Worm (Caenorhabditis elegans) whole organism, late embryonic: ENCODE measurements around the gene algn-9.
A peak's percentile ranks its signal among the peaks of the same experiment; 100 is the strongest.

Experiments
- C38D4.7 ChIP-seq: fragments of 200-800 bp; sonication (Bioruptor generic); optimal IDR thresholded peaks from 2 replicates; lab custom pipeline; 2018; ENCODE audit warnings: mild to moderate bottlenecking, missing genetic modification characterization, moderate library complexity, missing compliant biosample characterization
- F13H6.1 ChIP-seq: sonication (generic microtip); optimal IDR thresholded peaks from 2 replicates; lab custom pipeline; 2016; ENCODE audit warnings: missing genetic modification characterization, missing compliant biosample characterization
- K02D7.2 ChIP-seq: sonication (generic microtip); optimal IDR thresholded peaks from 2 replicates; lab custom pipeline; 2017; ENCODE audit warnings: mild to moderate bottlenecking, missing genetic modification characterization, missing compliant biosample characterization
- K09A11.1 ChIP-seq: sonication (generic microtip); optimal IDR thresholded peaks from 2 replicates; lab custom pipeline; 2017; ENCODE audit warnings: antibody characterized with exemption, mild to moderate bottlenecking, missing genetic modification characterization, missing compliant biosample characterization; ENCODE audit not compliant: insufficient read depth
- T23F11.4 ChIP-seq: fragments of 200-800 bp; sonication (Bioruptor generic); optimal IDR thresholded peaks from 2 replicates; lab custom pipeline; 2018; ENCODE audit warnings: mild to moderate bottlenecking, missing genetic modification characterization, missing compliant biosample characterization
- ahr-1 ChIP-seq: sonication (generic microtip); optimal IDR thresholded peaks from 2 replicates; lab custom pipeline; 2016; ENCODE audit warnings: missing genetic modification characterization, missing compliant biosample characterization
- ama-1 ChIP-seq: fragments of 150-350 bp; optimal IDR thresholded peaks from 2 replicates; lab custom pipeline; 2014
- ceh-14 ChIP-seq: sonication (generic microtip); optimal IDR thresholded peaks from 2 replicates; lab custom pipeline; 2016; ENCODE audit warnings: missing genotype, missing genetic modification characterization, missing compliant biosample characterization
- ceh-18 ChIP-seq: sonication (generic microtip); optimal IDR thresholded peaks from 2 replicates; lab custom pipeline; 2016; ENCODE audit warnings: missing genetic modification characterization, missing compliant biosample characterization
- ceh-2 ChIP-seq: sonication (generic microtip); optimal IDR thresholded peaks from 2 replicates; lab custom pipeline; 2016; ENCODE audit warnings: missing genotype, missing genetic modification characterization, missing compliant biosample characterization
- ceh-22 ChIP-seq: sonication (generic microtip); optimal IDR thresholded peaks from 2 replicates; lab custom pipeline; 2017; ENCODE audit warnings: missing biosample characterization, missing genetic modification characterization
- ceh-24 ChIP-seq: sonication (generic microtip); optimal IDR thresholded peaks from 2 replicates; lab custom pipeline; 2016; ENCODE audit warnings: mild to moderate bottlenecking, missing genetic modification characterization, missing compliant biosample characterization
- ceh-30 ChIP-seq: fragments of 150-350 bp; optimal IDR thresholded peaks from 2 replicates; lab custom pipeline; 2014; ENCODE audit warnings: missing biosample characterization, missing genetic modification characterization
- ceh-48 ChIP-seq: sonication (generic microtip); optimal IDR thresholded peaks from 2 replicates; lab custom pipeline; 2016; ENCODE audit warnings: missing genetic modification characterization, inconsistent platforms, missing compliant biosample characterization
- ceh-6 ChIP-seq: fragments of 200-800 bp; sonication (Bioruptor generic); optimal IDR thresholded peaks from 2 replicates; lab custom pipeline; 2018; ENCODE audit warnings: mild to moderate bottlenecking, missing genetic modification characterization, missing compliant biosample characterization
- che-1 ChIP-seq: sonication (generic microtip); optimal IDR thresholded peaks from 2 replicates; lab custom pipeline; 2016; ENCODE audit warnings: mild to moderate bottlenecking, missing genetic modification characterization, missing compliant biosample characterization
- dve-1 ChIP-seq: sonication (generic microtip); optimal IDR thresholded peaks from 2 replicates; lab custom pipeline; 2017; ENCODE audit warnings: antibody characterized with exemption, mild to moderate bottlenecking, missing genetic modification characterization, missing compliant biosample characterization
- elt-4 ChIP-seq: sonication (generic microtip); optimal IDR thresholded peaks from 2 replicates; lab custom pipeline; 2016; ENCODE audit warnings: missing genetic modification characterization, missing compliant biosample characterization
- fkh-10 ChIP-seq: fragments of 150-350 bp; optimal IDR thresholded peaks from 2 replicates; lab custom pipeline; 2014; ENCODE audit warnings: missing biosample characterization, missing genetic modification reagents, missing genetic modification characterization
- fkh-6 ChIP-seq: sonication (generic microtip); optimal IDR thresholded peaks from 2 replicates; lab custom pipeline; 2016; ENCODE audit warnings: missing genetic modification characterization, missing compliant biosample characterization
- hlh-30 ChIP-seq: sonication (generic microtip); optimal IDR thresholded peaks from 2 replicates; lab custom pipeline; 2017; ENCODE audit warnings: antibody characterized with exemption, missing genetic modification characterization, missing compliant biosample characterization; ENCODE audit not compliant: insufficient read depth
- hlh-8 ChIP-seq: sonication (generic microtip); optimal IDR thresholded peaks from 2 replicates; lab custom pipeline; 2016; ENCODE audit warnings: missing genotype, missing genetic modification characterization, missing compliant biosample characterization
- lin-11 ChIP-seq: fragments of 200-800 bp; sonication (Bioruptor generic); optimal IDR thresholded peaks from 2 replicates; lab custom pipeline; 2018; ENCODE audit warnings: mild to moderate bottlenecking, missing genetic modification characterization, missing compliant biosample characterization
- madf-2 ChIP-seq: sonication (generic microtip); optimal IDR thresholded peaks from 2 replicates; lab custom pipeline; 2017; ENCODE audit warnings: missing genetic modification characterization, missing compliant biosample characterization
- mec-3 ChIP-seq: sonication (generic microtip); optimal IDR thresholded peaks from 2 replicates; lab custom pipeline; 2016; ENCODE audit warnings: borderline replicate concordance, missing genetic modification characterization, missing compliant biosample characterization
- nhr-11 ChIP-seq: fragments of 150-350 bp; optimal IDR thresholded peaks from 2 replicates; lab custom pipeline; 2014; ENCODE audit warnings: missing biosample characterization, missing genetic modification characterization
- nhr-232 ChIP-seq: sonication (generic microtip); optimal IDR thresholded peaks from 2 replicates; lab custom pipeline; 2016; ENCODE audit warnings: missing genetic modification characterization, missing compliant biosample characterization
- pat-9 ChIP-seq: fragments of 200-800 bp; sonication (Bioruptor generic); optimal IDR thresholded peaks from 2 replicates; lab custom pipeline; 2018; ENCODE audit warnings: mild to moderate bottlenecking, missing genetic modification characterization, moderate library complexity, missing compliant biosample characterization
- pax-1 ChIP-seq: fragments of 150-350 bp; optimal IDR thresholded peaks from 2 replicates; lab custom pipeline; 2014; ENCODE audit warnings: missing biosample characterization, missing genetic modification characterization
- pha-2 ChIP-seq: sonication (generic microtip); optimal IDR thresholded peaks from 2 replicates; lab custom pipeline; 2017; ENCODE audit warnings: mild to moderate bottlenecking, missing genetic modification characterization, missing compliant biosample characterization
- pha-4 ChIP-seq: fragments of 150-350 bp; optimal IDR thresholded peaks from 2 replicates; lab custom pipeline; 2018; ENCODE audit warnings: missing biosample characterization, missing genetic modification reagents, missing genetic modification characterization
- pros-1 ChIP-seq: fragments of 150-350 bp; optimal IDR thresholded peaks from 2 replicates; lab custom pipeline; 2014; ENCODE audit warnings: missing biosample characterization, missing genetic modification reagents, missing genetic modification characterization
- ref-2 ChIP-seq: sonication (generic microtip); optimal IDR thresholded peaks from 2 replicates; lab custom pipeline; 2016; ENCODE audit warnings: missing genetic modification characterization, missing compliant biosample characterization
- sdc-2 ChIP-seq: sonication (generic microtip); optimal IDR thresholded peaks from 2 replicates; lab custom pipeline; 2016; ENCODE audit warnings: missing genotype, missing genetic modification characterization, missing compliant biosample characterization
- sox-4 ChIP-seq: sonication (generic microtip); optimal IDR thresholded peaks from 2 replicates; lab custom pipeline; 2017; ENCODE audit warnings: mild to moderate bottlenecking, missing genetic modification characterization, inconsistent platforms, missing compliant biosample characterization
- tbx-2 ChIP-seq: sonication (generic microtip); optimal IDR thresholded peaks from 2 replicates; lab custom pipeline; 2016; ENCODE audit warnings: missing genetic modification characterization, missing compliant biosample characterization
- tbx-7 ChIP-seq: sonication (generic microtip); optimal IDR thresholded peaks from 2 replicates; lab custom pipeline; 2016; ENCODE audit warnings: missing genotype, missing genetic modification characterization, missing compliant biosample characterization
- unc-3 ChIP-seq, 2 experiments: fragments of 200-800 bp in 1 of 2; sonication (Bioruptor generic) in 1 of 2; sonication (generic microtip) in 1 of 2; conservative IDR thresholded peaks in 1 of 2; optimal IDR thresholded peaks in 1 of 2; 2 replicates each; pipeline versions ENCODE4 v1.3.6 to Lab custom; 2016 to 2022; ENCODE audit warnings: missing compliant biosample characterization in 2 of 2, missing genetic modification characterization in 2 of 2, missing genetic modification reagents in 1 of 2
- unc-42 ChIP-seq: sonication (generic microtip); optimal IDR thresholded peaks from 2 replicates; lab custom pipeline; 2016; ENCODE audit warnings: missing genotype, missing genetic modification characterization, missing compliant biosample characterization
- unc-55 ChIP-seq: sonication (generic microtip); optimal IDR thresholded peaks from 2 replicates; lab custom pipeline; 2017; ENCODE audit warnings: missing biosample characterization, missing genetic modification reagents, missing genetic modification characterization

The algn-9 gene

DNA sequence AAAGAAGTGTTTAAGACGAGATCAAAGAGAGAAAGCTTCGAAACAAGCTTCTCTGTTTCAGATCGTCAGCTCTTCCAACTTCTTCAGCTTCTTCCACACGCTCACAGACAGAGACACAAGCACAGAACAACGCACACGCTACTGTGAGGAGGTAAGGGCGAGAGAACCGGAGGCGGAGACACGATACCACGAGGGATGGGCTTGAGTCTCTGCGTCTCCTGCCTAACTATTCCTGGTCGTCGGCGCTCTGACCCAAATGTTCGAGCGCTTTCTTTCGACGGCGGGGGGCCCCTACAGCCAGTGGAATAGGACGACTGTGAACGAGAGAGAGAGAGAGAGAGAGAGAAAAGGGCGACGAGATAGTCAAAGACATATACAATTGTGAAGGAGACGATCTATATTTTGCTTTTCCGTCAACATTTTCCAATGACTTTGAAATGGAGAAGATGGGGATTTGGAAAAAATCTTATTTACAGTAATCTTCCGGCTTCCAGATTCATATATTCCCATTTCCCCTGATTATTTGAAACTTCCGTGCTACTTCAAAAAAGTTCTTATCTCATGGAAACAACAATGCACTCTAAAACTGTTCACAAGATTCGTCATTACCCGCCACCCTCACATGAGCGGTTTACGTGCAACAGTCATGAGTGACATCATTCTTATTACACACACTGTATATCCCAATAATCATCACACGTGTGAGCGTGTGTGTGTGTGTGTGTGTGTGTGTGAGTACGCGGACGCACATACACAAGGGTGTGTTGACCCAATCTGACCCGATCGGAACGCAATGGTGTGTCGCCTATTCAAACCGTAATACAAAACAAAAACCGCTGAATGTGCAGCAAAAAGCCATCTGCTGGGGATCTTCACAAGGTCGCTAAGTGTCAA lies 35.1 kb upstream of the algn-9 start (continued):
- peak; percentile 70 for TF ChIP-seq unc-42 (tag; lab: Kevin White, UChicago)
- no peak for TF ChIP-seq sox-4 (tag; lab: Kevin White, UChicago)
- TF ChIP-seq fkh-6 (tag; lab: Kevin White, UChicago): no peak
- no peak for TF ChIP-seq ceh-30
- TF ChIP-seq ceh-14 (tag; lab: Kevin White, UChicago): peak; percentile 61
- TF ChIP-seq ceh-24: no peak
- peak; percentile 53 for TF ChIP-seq mec-3
- peak; percentile 96 for TF ChIP-seq hlh-30 (tag; lab: Kevin White, UChicago)
- no peak for TF ChIP-seq C38D4.7 (GFP tag; lab: Kevin White, UChicago)
- no peak for TF ChIP-seq ceh-2
- peak; percentile 42 for TF ChIP-seq pha-2 (tag; lab: Kevin White, UChicago)
- TF ChIP-seq dve-1 (tag; lab: Kevin White, UChicago): peak; percentile 37
- no peak for TF ChIP-seq elt-4 (tag; lab: Kevin White, UChicago)
- peak; percentile 15 for TF ChIP-seq K09A11.1 (tag; lab: Kevin White, UChicago)
- TF ChIP-seq lin-11 (tag; lab: Kevin White, UChicago): no peak
- peak; percentile 42 for TF ChIP-seq pax-1 (tag; lab: Kevin White, UChicago)
- peak; percentile 31 for TF ChIP-seq F13H6.1 (tag; lab: Kevin White, UChicago)
- no peak for TF ChIP-seq nhr-11
- TF ChIP-seq, all 69 proteins: peak for 30

DNA sequence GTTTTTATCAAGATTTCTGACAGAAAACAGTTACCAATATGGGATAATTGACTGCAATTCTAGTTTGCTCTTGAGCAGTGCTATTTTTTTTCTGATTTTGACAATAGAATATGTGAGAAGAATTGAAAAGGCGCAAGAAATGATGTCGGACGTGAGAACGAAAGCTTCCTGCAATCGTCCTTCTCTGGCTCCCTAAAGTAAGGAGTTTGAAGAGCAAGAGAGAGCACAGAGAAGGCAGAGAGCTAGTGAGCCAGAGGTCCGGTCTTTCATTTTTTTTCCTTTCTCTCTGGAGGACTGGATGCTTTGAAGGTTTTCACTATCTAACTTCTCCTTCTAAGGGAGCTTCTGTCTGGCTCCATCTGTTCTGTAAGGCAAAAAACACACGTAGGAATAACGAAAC lies 34.0 kb upstream of the algn-9 start:
- TF ChIP-seq madf-2 (no peak), pat-9 (tag; lab: Kevin White, UChicago) (no peak), ceh-14 (tag; lab: Kevin White, UChicago) (no peak), ceh-48 (tag; lab: Kevin White, UChicago) (no peak), T23F11.4 (GFP tag; lab: Kevin White, UChicago) (no peak), ceh-22 (tag; lab: Kevin White, UChicago) (no peak)

DNA sequence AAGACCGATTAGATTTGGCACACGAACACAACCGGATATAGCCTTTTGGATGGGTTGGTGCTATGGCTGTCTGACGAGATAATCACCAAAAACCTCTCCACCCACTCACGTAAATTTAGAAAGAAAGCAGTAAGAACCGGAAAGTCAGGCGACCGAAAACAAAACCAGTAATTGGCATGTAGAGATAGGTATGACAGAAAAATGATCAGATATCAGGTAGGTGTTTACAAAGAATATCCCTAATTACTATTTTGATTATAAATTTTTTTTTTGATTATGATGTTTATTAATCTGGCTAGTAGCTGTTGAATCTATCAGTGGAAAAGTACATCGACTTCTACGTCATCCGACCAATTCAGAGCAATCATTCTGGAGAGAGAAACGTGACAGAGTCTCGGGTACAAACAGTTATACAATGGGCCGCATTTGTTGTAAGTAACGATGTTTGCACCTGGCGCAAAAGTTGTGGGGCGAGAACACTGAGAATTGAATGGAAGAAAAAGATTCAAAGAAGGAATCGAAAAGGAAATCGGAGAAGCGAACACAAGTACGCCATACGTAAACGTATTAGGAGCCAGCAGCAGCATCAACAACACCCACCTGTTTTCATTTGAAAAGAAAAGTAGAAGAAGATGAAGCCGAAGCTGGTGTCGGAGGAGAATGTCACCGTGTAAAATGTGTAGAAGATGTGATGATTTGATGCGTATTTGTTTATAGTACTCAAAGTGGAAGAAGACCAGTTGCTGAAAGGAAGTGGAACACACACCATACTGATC lies 33.1 kb upstream of the algn-9 start:
- TF ChIP-seq lin-11 (tag; lab: Kevin White, UChicago) (no peak), tbx-7 (tag; lab: Kevin White, UChicago) (no peak), sdc-2 (tag; lab: Kevin White, UChicago) (no peak), dve-1 (tag; lab: Kevin White, UChicago) (no peak), fkh-10 (GFP tag; lab: Kevin White, UChicago) (no peak), K09A11.1 (tag; lab: Kevin White, UChicago) (no peak), ceh-24 (no peak)

DNA sequence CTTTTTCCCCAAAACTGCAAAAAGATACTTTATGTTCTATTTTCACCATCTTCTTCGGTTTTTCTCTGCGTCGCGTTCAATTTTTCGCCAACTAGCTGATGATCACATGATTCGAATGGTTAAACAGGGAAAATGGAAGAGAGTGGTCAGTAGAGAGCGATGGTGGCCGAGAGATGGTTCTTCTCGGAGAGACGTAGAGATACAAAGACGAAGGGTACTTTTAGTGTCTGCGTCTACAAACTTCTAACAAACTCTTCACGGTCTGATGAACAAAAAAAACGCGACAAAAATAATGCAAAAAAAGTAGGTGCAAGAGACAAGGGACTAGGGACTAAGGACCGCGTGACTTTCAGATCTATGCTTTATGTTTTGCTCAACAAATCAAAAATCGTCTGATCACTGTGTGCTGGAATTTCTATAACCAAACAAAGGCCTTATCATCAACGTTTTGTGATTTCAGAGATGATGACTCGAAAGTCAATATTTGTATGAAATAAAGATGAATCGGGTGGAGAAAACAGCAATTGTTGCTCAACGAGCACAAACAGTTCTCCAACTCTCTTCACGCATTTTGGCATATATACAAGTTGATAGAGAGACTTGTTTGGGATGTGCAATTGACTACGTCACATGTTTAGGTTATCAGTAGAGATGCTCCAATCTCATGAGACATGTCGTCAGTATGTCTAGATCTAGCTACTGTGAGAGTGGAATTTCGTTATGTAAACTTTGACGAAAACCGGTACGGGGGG lies 32.0 kb upstream of the algn-9 start:
- TF ChIP-seq sdc-2 (tag; lab: Kevin White, UChicago): no peak
- no peak for TF ChIP-seq K02D7.2 (tag; lab: Kevin White, UChicago)
- TF ChIP-seq tbx-2 (tag; lab: Kevin White, UChicago): peak; percentile 64
- TF ChIP-seq nhr-232 (tag; lab: Kevin White, UChicago): no peak
- peak; percentile 95 for TF ChIP-seq pax-1 (tag; lab: Kevin White, UChicago)
- no peak for TF ChIP-seq ahr-1 (tag; lab: Kevin White, UChicago)
- peak; percentile 82 for TF ChIP-seq unc-55
- TF ChIP-seq unc-3 (GFP tag; conservative IDR thresholded peaks at IDR 0.05; lab: Robert Waterston, UW): no peak
- TF ChIP-seq unc-3 (tag; optimal IDR thresholded peaks at IDR 0.05; lab: Kevin White, UChicago): no peak
- no peak for TF ChIP-seq ceh-6 (GFP tag; lab: Kevin White, UChicago)
- TF ChIP-seq che-1 (tag; lab: Kevin White, UChicago): no peak
- no peak for TF ChIP-seq pha-2 (tag; lab: Kevin White, UChicago)
- TF ChIP-seq hlh-8 (tag; lab: Kevin White, UChicago): no peak
- TF ChIP-seq ceh-18 (tag; lab: Kevin White, UChicago): peak; percentile 34
- no peak for TF ChIP-seq T23F11.4 (GFP tag; lab: Kevin White, UChicago)
- TF ChIP-seq dve-1 (tag; lab: Kevin White, UChicago): no peak
- peak; percentile 67 for TF ChIP-seq ref-2 (tag; lab: Kevin White, UChicago)
- TF ChIP-seq C38D4.7 (GFP tag; lab: Kevin White, UChicago): no peak
- peak; percentile 65 for TF ChIP-seq pros-1 (tag; lab: Kevin White, UChicago)
- TF ChIP-seq pha-4 (tag; lab: Kevin White, UChicago): no peak
- TF ChIP-seq ama-1 (lab: Kevin White, UChicago): no peak
- TF ChIP-seq hlh-30 (tag; lab: Kevin White, UChicago): peak; percentile 96
